Worm (Caenorhabditis elegans) whole organism, mixed stage, embryonic: Measurements from ENCODE around the gene C53C11.1.

Source experiments
- M03D4.4 ChIP-seq: sonication (generic microtip); optimal IDR thresholded peaks from 2 replicates; lab custom pipeline; 2017; ENCODE audit warnings: mild to moderate bottlenecking, missing genetic modification characterization, missing compliant biosample characterization
- bed-3 ChIP-seq: fragments of 200-800 bp; sonication (Bioruptor generic); optimal IDR thresholded peaks from 3 replicates; lab custom pipeline; 2018; ENCODE audit warnings: mild to moderate bottlenecking, missing genetic modification characterization, moderate library complexity, missing compliant biosample characterization
- blmp-1 ChIP-seq: fragments of 150-350 bp; optimal IDR thresholded peaks from 2 replicates; lab custom pipeline; 2014; ENCODE audit warnings: missing biosample characterization, missing genetic modification characterization
- ceh-39 ChIP-seq: fragments of 150-350 bp; optimal IDR thresholded peaks from 2 replicates; lab custom pipeline; 2014; ENCODE audit warnings: missing biosample characterization, missing genetic modification characterization
- ceh-43 ChIP-seq: fragments of 200-800 bp; sonication (Bioruptor generic); optimal IDR thresholded peaks from 2 replicates; lab custom pipeline; 2018; ENCODE audit warnings: mild to moderate bottlenecking, missing genetic modification characterization, moderate library complexity, missing compliant biosample characterization
- ceh-83 ChIP-seq: fragments of 200-800 bp; sonication (Bioruptor generic); optimal IDR thresholded peaks from 2 replicates; lab custom pipeline; 2018; ENCODE audit warnings: mild to moderate bottlenecking, missing genetic modification characterization, missing compliant biosample characterization
- ces-1 ChIP-seq: fragments of 150-350 bp; optimal IDR thresholded peaks from 2 replicates; lab custom pipeline; 2014; ENCODE audit warnings: missing biosample characterization, missing genetic modification reagents, missing genetic modification characterization
- cnd-1 ChIP-seq: fragments of 200-800 bp; sonication (Bioruptor generic); optimal IDR thresholded peaks from 2 replicates; lab custom pipeline; 2018; ENCODE audit warnings: mild to moderate bottlenecking, missing genetic modification characterization, missing compliant biosample characterization
- drap-1 ChIP-seq: fragments of 200-800 bp; sonication (Bioruptor generic); optimal IDR thresholded peaks from 3 replicates; lab custom pipeline; 2018; ENCODE audit warnings: mild to moderate bottlenecking, missing genetic modification characterization, missing compliant biosample characterization
- elt-1 ChIP-seq: sonication (generic microtip); optimal IDR thresholded peaks from 2 replicates; lab custom pipeline; 2017; ENCODE audit warnings: missing genetic modification characterization, mild to moderate bottlenecking, missing compliant biosample characterization, antibody characterized with exemption, moderate library complexity, borderline replicate concordance; ENCODE audit not compliant: insufficient read depth
- elt-3 ChIP-seq: fragments of 150-350 bp; optimal IDR thresholded peaks from 2 replicates; lab custom pipeline; 2014; ENCODE audit warnings: missing biosample characterization, missing genetic modification characterization
- flh-1 ChIP-seq: fragments of 200-800 bp; sonication (Bioruptor generic); optimal IDR thresholded peaks from 2 replicates; lab custom pipeline; 2018; ENCODE audit warnings: mild to moderate bottlenecking, missing genetic modification characterization, moderate library complexity, missing compliant biosample characterization
- hlh-1 ChIP-seq: fragments of 150-350 bp; optimal IDR thresholded peaks from 2 replicates; lab custom pipeline; 2014; ENCODE audit warnings: missing biosample characterization, missing genetic modification reagents, missing genetic modification characterization
- lin-13 ChIP-seq: fragments of 150-350 bp; optimal IDR thresholded peaks from 2 replicates; lab custom pipeline; 2014; ENCODE audit warnings: missing biosample characterization, missing genetic modification characterization
- lsy-2 ChIP-seq: fragments of 150-350 bp; optimal IDR thresholded peaks from 2 replicates; lab custom pipeline; 2014; ENCODE audit warnings: missing biosample characterization, missing genetic modification characterization
- mab-5 ChIP-seq: fragments of 150-350 bp; optimal IDR thresholded peaks from 2 replicates; lab custom pipeline; 2014; ENCODE audit warnings: missing biosample characterization, missing genetic modification characterization
- mls-2 ChIP-seq: sonication (generic microtip); optimal IDR thresholded peaks from 2 replicates; lab custom pipeline; 2016; ENCODE audit warnings: mild to moderate bottlenecking, missing genetic modification characterization, moderate library complexity, missing compliant biosample characterization
- nhr-12 ChIP-seq: fragments of 150-350 bp; optimal IDR thresholded peaks from 2 replicates; lab custom pipeline; 2014; ENCODE audit warnings: missing biosample characterization, missing genetic modification characterization
- nhr-2 ChIP-seq: fragments of 150-350 bp; optimal IDR thresholded peaks from 2 replicates; lab custom pipeline; 2014; ENCODE audit warnings: missing biosample characterization, missing genetic modification characterization
- nhr-237 ChIP-seq: fragments of 150-350 bp; optimal IDR thresholded peaks from 2 replicates; lab custom pipeline; 2014; ENCODE audit warnings: missing biosample characterization, missing genetic modification characterization
- nhr-28 ChIP-seq: fragments of 150-350 bp; optimal IDR thresholded peaks from 2 replicates; lab custom pipeline; 2014; ENCODE audit warnings: missing biosample characterization, missing genetic modification characterization
- nhr-76 ChIP-seq: sonication (generic microtip); optimal IDR thresholded peaks from 2 replicates; lab custom pipeline; 2017; ENCODE audit warnings: missing biosample characterization, missing genetic modification characterization
- pha-4 ChIP-seq: fragments of 150-350 bp; optimal IDR thresholded peaks from 2 replicates; lab custom pipeline; 2018; ENCODE audit warnings: missing biosample characterization, missing genetic modification reagents, missing genetic modification characterization
- sem-2 ChIP-seq: fragments of 200-800 bp; sonication (Bioruptor generic); optimal IDR thresholded peaks from 2 replicates; lab custom pipeline; 2018; ENCODE audit warnings: mild to moderate bottlenecking, missing genetic modification characterization, missing compliant biosample characterization
- snpc-4 ChIP-seq: fragments of 150-350 bp; optimal IDR thresholded peaks from 2 replicates; lab custom pipeline; 2014; ENCODE audit warnings: missing biosample characterization, missing genetic modification characterization
- sptf-1 ChIP-seq: sonication (generic microtip); optimal IDR thresholded peaks from 2 replicates; lab custom pipeline; 2017; ENCODE audit warnings: mild to moderate bottlenecking, missing genetic modification characterization, moderate library complexity, missing compliant biosample characterization
- tbx-8 ChIP-seq: fragments of 200-800 bp; sonication (Bioruptor generic); optimal IDR thresholded peaks from 2 replicates; lab custom pipeline; 2018; ENCODE audit warnings: mild to moderate bottlenecking, missing genetic modification characterization, moderate library complexity, missing compliant biosample characterization
- unc-120 ChIP-seq: sonication (generic microtip); optimal IDR thresholded peaks from 2 replicates; lab custom pipeline; 2017; ENCODE audit warnings: missing genetic modification characterization, missing compliant biosample characterization; ENCODE audit not compliant: poor library complexity, severe bottlenecking
- unc-39 ChIP-seq: fragments of 150-350 bp; optimal IDR thresholded peaks from 2 replicates; lab custom pipeline; 2014; ENCODE audit warnings: missing biosample characterization, missing genetic modification characterization
- zip-8 ChIP-seq: fragments of 150-350 bp; optimal IDR thresholded peaks from 2 replicates; lab custom pipeline; 2014; ENCODE audit warnings: missing biosample characterization, missing genetic modification characterization
- ztf-11 ChIP-seq: fragments of 150-350 bp; optimal IDR thresholded peaks from 2 replicates; lab custom pipeline; 2014; ENCODE audit warnings: missing biosample characterization, missing genetic modification characterization

The C53C11.1 gene

DNA sequence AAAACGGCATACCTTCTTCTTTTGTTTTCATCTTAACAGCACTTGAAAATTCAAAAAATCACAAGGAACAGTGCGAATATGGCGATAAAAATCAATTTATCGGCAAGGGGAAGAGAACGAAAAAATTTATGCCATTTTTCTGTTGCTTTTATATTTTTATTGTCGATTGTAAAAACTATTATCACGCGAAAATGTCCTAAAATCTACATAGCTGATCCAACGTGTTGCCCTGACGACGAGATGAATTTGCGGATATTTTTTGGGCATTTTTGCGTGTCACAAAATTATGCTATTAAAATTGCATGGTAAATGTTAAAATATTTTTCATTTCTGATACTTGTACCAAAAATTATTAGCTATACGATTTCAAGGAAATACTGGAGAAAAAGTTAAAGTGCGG lies 41.4 kb downstream of the C53C11.1 start, which contains the start of gene F10D7.4:
Gene F10D7.4 (minus strand): TSS at position 101 of the 400 bp plus-strand sequence.
- TF ChIP-seq ceh-43 (no peak), ceh-83 (GFP tag; lab: Kevin White, UChicago) (no peak), ztf-11 (tag; lab: Kevin White, UChicago) (no peak), elt-3 (tag; lab: Kevin White, UChicago) (no peak), mab-5 (tag; lab: Kevin White, UChicago) (no peak), bed-3 (no peak), tbx-8 (no peak)
- TF ChIP-seq, all 35 proteins: peak for 0

DNA sequence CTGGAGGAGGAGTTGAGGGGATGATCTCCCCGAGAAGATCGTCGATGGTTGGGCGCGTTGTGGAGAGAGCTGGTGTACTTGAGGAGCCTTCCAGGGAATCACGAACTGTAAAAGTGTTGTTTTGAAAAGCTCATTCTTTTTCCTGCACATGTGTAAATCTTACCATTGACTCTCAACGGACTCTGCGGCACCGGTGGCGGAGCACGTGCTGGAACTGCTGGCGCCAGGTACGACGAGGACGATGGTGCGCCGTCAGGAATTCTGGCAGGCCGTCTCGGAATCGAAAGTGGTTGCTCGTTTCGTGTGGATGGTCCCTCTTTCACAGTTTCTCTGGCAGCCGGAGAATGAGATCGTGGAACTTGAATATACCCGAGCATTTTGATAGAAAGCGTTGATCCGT lies 43.8 kb downstream of the C53C11.1 start:
- TF ChIP-seq ztf-11 (tag; lab: Kevin White, UChicago) (no peak), sem-2 (GFP tag; lab: Kevin White, UChicago) (no peak)

DNA sequence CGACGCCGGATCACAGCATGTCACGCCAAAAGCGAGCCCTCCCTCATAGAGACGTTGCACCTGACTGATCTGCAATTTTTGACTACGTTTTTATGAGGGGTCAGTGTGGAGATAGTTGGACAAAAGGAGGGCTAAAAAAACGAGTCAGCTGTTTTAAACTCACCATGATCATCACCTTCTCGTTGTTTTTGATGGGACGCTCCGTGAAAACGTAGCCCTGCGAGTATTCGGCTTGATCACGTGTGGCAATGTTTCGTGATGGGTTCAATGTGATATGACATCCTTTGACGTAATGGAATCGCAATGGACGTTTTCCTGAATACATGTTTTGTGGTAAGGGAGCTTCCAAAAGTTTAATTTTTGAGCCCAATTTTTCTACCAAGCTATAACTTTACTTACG lies 44.5 kb downstream of the C53C11.1 start:
- TF ChIP-seq nhr-12 (no peak), cnd-1 (tag; lab: Kevin White, UChicago) (no peak), flh-1 (GFP tag; lab: Kevin White, UChicago) (no peak), elt-1 (no peak), ceh-39 (tag; lab: Kevin White, UChicago) (no peak), ztf-11 (tag; lab: Kevin White, UChicago) (no peak), mls-2 (no peak), hlh-1 (tag; lab: Kevin White, UChicago) (no peak), nhr-28 (no peak), unc-120 (tag; lab: Kevin White, UChicago) (no peak), tbx-8 (no peak), blmp-1 (tag; lab: Kevin White, UChicago) (no peak), drap-1 (no peak), ces-1 (GFP tag; lab: Kevin White, UChicago) (no peak), nhr-2 (tag; lab: Kevin White, UChicago) (no peak), lsy-2 (no peak)

DNA sequence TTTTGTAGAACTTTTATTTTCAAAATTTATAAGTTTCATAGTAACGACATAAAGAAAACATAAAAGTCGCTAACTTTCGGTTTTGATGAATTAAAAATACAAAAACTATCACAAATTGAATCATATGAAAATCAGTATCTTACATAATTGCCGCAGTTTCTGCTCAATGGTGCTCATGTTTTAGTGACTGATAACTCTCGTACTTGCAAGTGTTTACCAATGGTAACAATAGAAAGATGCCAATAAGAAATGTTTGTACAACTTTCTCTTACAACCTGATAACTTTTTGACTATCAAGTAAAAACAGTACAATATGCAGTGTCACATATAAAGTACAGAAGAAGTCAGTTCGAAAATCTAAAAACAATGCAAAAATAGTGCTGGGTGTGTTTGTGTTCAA lies 45.5 kb downstream of the C53C11.1 start:
- TF ChIP-seq unc-120 (tag; lab: Kevin White, UChicago) (no peak), sem-2 (GFP tag; lab: Kevin White, UChicago) (no peak), mls-2 (no peak), M03D4.4 (no peak), flh-1 (GFP tag; lab: Kevin White, UChicago) (no peak), pha-4 (tag; lab: Kevin White, UChicago) (no peak), hlh-1 (tag; lab: Kevin White, UChicago) (no peak), snpc-4 (tag; lab: Kevin White, UChicago) (no peak), ceh-39 (tag; lab: Kevin White, UChicago) (no peak), unc-39 (tag; lab: Kevin White, UChicago) (no peak), ceh-43 (no peak), nhr-237 (tag; lab: Kevin White, UChicago) (no peak), mab-5 (tag; lab: Kevin White, UChicago) (no peak), elt-3 (tag; lab: Kevin White, UChicago) (no peak), ces-1 (GFP tag; lab: Kevin White, UChicago) (no peak), ceh-83 (GFP tag; lab: Kevin White, UChicago) (no peak), blmp-1 (tag; lab: Kevin White, UChicago) (no peak), drap-1 (no peak), nhr-2 (tag; lab: Kevin White, UChicago) (no peak), nhr-76 (no peak)

DNA sequence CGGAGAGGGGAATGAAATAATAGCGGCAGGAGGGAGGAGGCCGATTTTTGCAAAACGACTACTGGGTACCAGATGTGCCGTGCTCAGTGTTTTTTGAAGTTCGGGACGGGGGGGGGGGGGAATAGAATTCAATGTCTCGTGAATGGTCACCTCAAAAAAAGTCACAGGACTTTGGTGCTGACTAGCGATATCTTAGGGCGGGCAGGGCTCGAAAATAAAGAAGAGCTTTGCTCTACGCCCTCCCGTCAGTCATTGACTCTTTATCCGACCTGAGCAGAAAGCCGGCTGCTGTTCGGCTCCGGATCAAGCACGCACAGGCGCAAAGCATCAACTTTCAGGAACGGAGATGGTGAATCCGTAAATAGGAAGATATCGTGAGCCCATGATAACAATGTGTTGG lies 49.9 kb downstream of the C53C11.1 start:
- no peak for TF ChIP-seq drap-1

DNA sequence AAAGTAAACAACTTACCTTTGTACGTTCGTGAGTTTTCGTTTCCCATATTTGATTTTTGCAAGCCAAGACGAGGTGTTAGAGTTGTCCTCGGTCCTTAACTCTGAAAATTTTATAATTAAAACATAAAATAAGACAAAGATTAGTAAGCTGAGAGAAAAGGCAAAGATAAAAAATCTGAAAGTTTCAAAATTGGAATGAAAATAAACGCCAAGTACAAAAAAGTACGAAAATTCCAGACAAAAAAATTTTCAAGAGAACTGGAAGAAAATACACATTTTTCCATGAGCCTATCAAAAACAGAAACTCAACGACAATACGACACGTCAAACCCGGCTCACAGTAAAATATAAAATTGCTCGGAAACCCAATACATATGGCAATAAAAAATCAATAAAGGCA lies 50.9 kb downstream of the C53C11.1 start, which contains the start of gene F10D7.5:
Gene F10D7.5 (minus strand): TSS at position 101 of the 400 bp plus-strand sequence.
- no peak for TF ChIP-seq nhr-2 (tag; lab: Kevin White, UChicago)
- no peak for TF ChIP-seq hlh-1 (tag; lab: Kevin White, UChicago)
- no peak for TF ChIP-seq unc-39 (tag; lab: Kevin White, UChicago)
- TF ChIP-seq bed-3: no peak
- TF ChIP-seq pha-4 (tag; lab: Kevin White, UChicago): no peak
- no peak for TF ChIP-seq drap-1
- no peak for TF ChIP-seq lin-13 (tag; lab: Kevin White, UChicago)
- TF ChIP-seq sptf-1: no peak
- TF ChIP-seq cnd-1 (tag; lab: Kevin White, UChicago): no peak
- TF ChIP-seq zip-8 (tag; lab: Kevin White, UChicago): no peak
- no peak for TF ChIP-seq ces-1 (GFP tag; lab: Kevin White, UChicago)
- TF ChIP-seq nhr-76: no peak
